Worm (Caenorhabditis elegans): ENCODE results near the gene sre-11.

The sre-11 gene

DNA sequence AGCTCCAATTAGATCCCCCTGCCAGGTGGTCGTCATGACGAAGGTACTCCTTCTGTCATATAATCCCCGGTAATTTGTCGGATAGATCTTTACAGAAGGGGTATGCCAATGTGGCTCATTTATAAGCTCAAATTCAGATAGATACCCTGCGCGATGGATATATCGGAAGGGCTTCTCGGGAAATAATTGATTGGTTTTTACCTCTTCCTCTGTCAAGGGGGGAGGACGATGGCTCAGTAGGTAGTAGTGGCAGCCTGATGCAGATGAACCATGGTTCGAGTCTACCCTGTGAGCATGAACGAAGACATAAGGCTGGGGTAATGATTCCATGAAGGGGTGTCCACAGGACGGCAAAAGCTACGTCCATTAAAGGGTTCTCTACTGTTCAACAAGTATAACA is 36.6 kb downstream of the sre-11 start:
- TF ChIP-seq grh-1 (GFP tag; IDR thresholded peaks at IDR 0.05) (no peak), efl-1 (optimal IDR thresholded peaks at IDR 0.05) (no peak), efl-1 (GFP tag; optimal IDR thresholded peaks at IDR 0.05 in 1 of 2) (peak in 1 of 2 experiments; percentile 57)

DNA sequence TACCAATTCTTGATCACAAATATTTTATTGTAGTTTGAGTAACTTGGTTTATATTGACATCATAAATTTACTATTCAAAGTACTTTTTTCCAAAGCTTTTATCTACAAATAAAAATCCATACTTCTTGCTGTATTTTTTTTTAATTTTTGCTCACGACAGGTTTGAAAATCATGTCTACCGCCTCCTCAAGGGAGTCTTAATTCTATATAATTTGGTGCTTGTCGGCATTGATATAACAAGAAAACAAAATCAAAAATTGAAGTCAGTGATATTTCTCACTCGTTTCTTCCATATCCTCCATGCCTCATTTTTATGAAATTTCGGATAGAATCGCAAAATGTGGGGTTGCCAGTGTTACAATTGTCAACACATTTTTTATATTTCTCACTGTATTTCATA is 38.3 kb downstream of the sre-11 start, which contains the start of gene str-47:
str-47 (plus strand) TSS at position 301 of the 400 bp plus-strand sequence.
- TF ChIP-seq zip-4 (GFP tag; optimal IDR thresholded peaks at IDR 0.05): no peak
- TF ChIP-seq nhr-85 (tag): no peak

DNA sequence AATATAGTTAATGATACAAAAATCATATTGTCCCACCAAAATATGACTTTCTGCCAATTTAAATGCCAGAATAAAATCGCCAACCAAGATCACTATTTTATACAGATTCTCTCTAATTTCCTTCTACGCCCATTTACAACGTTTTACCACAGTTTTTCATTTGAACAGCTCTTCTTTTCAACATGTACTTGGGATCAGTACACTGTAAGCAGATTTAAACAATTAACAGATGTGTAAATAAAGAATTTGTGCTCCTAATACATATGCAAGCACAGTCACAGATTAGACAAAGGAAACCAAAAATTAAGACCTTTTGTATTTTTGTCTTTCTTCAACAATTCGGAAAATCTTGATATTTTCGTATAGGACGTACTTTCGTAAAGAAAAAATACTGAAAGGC is 40.3 kb downstream of the sre-11 start, which contains the start of gene F07C4.11:
F07C4.11 (minus strand) TSS at position 101 of the 400 bp plus-strand sequence.
- TF ChIP-seq unc-86 (tag; optimal IDR thresholded peaks at IDR 0.05): no peak
- TF ChIP-seq ces-1 (GFP tag; optimal IDR thresholded peaks at IDR 0.05): no peak

DNA sequence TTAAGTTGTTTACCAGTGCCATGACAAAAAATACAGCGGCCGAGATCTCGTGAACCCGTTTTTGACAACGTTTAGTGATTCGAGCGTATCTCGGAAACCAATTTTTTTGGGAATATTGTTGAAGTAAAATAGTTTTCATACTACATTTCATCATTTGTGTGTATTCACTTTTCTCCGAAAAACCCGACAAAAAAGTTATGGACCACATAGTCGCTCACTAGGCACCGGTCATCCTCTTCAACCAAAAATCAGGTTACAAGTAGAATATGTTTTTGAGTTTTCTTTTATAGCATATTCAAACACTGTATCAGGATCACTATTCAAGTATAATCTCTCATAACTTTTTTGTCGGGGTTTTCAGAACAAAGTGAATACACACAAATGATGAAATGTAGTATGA is 42.0 kb downstream of the sre-11 start:
- TF ChIP-seq aly-2 (tag; optimal IDR thresholded peaks at IDR 0.05): no peak

DNA sequence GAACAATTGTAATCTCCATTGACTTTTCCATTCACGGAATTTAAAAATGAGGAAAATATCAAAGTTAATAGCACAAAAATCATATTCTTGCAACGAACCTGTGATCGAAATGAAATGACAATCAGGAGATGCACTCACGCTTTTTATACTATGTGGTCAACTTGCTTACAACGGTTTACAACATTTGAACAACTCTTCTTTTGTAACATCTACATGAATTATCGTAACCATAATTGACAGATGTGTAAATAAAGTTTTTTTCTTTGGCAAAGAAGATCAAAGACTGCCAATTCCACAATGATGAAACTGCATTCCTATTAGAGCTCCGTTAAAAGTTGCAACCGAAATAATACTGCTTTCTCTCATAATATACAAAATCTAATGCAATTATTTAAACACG is 44.0 kb downstream of the sre-11 start, which contains the start of gene F07C4.10:
F07C4.10 (minus strand) TSS at position 101 of the 400 bp plus-strand sequence.
- TF ChIP-seq dsc-1 (tag; optimal IDR thresholded peaks at IDR 0.05): no peak
- TF ChIP-seq pqm-1 (tag; optimal IDR thresholded peaks at IDR 0.05): no peak
- TF ChIP-seq mep-1 (tag; optimal IDR thresholded peaks at IDR 0.05): no peak
- no peak for TF ChIP-seq nhr-85 (tag)
- TF ChIP-seq zag-1 (tag; optimal IDR thresholded peaks at IDR 0.05): no peak
- TF ChIP-seq rnt-1 (tag; optimal IDR thresholded peaks at IDR 0.05): no peak
- no peak for TF ChIP-seq nhr-71 (tag; optimal IDR thresholded peaks at IDR 0.05)
- no peak for TF ChIP-seq C16A3.4 (tag; optimal IDR thresholded peaks at IDR 0.05)

DNA sequence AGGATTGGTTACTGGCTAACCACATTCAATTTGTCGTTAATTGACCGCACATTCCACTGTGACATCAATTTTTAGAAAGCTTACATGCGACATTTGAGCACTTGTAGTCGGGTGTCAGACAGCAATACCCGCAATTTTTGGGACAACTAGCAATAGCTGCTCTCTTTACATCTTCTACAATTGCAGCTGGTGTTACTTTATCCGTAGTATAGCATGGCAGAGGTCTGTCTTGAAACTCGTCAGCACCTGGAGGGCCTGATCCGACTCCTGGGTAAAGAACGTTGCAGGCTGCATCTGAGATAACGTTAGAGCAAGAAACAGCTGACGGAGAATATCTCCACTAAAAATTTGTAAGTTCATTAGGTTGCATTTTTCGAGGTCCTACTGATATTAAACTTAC is 44.4 kb downstream of the sre-11 start:
- TF ChIP-seq jun-1 (tag; optimal IDR thresholded peaks at IDR 0.05) (no peak), pqm-1 (tag; optimal IDR thresholded peaks at IDR 0.05) (no peak), xbp-1 (tag; optimal IDR thresholded peaks at IDR 0.05) (no peak), hlh-17 (GFP tag; optimal IDR thresholded peaks at IDR 0.05; ENCODE audit: borderline replicate concordance) (no peak), lsy-2 (tag; optimal IDR thresholded peaks at IDR 0.05) (no peak)

DNA sequence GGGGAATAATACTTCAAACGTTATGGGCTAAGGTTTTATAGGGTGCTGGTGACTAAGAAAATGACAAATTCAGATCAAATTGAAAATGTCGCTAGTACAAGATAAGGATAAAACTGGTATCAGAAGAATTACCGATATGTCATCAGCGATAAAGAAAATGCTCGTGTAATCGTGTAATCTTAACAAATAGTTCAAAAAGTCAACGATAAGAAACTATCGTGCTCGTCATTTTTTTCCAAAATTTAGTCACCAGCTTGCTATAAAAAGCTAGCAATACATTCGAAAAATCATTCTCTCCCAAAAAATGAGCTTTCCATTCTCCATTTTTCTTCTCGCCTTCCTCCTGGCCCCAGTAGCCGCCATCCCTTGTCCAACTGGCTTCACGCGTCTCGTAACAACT is 46.0 kb downstream of the sre-11 start, which contains the start of gene clec-45:
clec-45 (plus strand) TSS at position 301 of the 400 bp plus-strand sequence.
- TF ChIP-seq nhr-71 (tag; optimal IDR thresholded peaks at IDR 0.05) (no peak), pqm-1 (tag; optimal IDR thresholded peaks at IDR 0.05) (no peak), C16A3.4 (tag; optimal IDR thresholded peaks at IDR 0.05) (no peak), efl-1 (optimal IDR thresholded peaks at IDR 0.05) (no peak), efl-1 (GFP tag; optimal IDR thresholded peaks at IDR 0.05 in 1 of 2) (no peak), elt-3 (tag; optimal IDR thresholded peaks at IDR 0.05) (no peak), lin-13 (GFP tag; optimal IDR thresholded peaks at IDR 0.05) (no peak), lin-15B (tag; optimal IDR thresholded peaks at IDR 0.05) (no peak), aha-1 (tag; optimal IDR thresholded peaks at IDR 0.05) (no peak), unc-98 (GFP tag; IDR thresholded peaks at IDR 0.05) (no peak), aly-2 (tag; optimal IDR thresholded peaks at IDR 0.05) (no peak), hlh-4 (tag; optimal IDR thresholded peaks at IDR 0.05) (no peak), egl-13 (tag; optimal IDR thresholded peaks at IDR 0.05) (no peak), nhr-11 (tag; optimal IDR thresholded peaks at IDR 0.05) (no peak), ztf-4 (tag; optimal IDR thresholded peaks at IDR 0.05) (no peak), pax-3 (tag; optimal IDR thresholded peaks at IDR 0.05) (no peak), ceh-82 (tag; optimal IDR thresholded peaks at IDR 0.05) (no peak), lin-14 (GFP tag; optimal IDR thresholded peaks at IDR 0.05) (no peak)
